Fruit fly (Drosophila melanogaster): Measurements from ENCODE around the gene CG17260.

Gene CG17260

dm6 chr2L:3037153-3037579, at the start of gene CG17260, which contains the start of gene SerRS (continued):
- TF ChIP-seq nerfin-1 (tag; optimal IDR thresholded peaks at IDR 0.05): peak; percentile 87
- peak; percentile 86 for TF ChIP-seq dan (GFP tag; IDR thresholded peaks at IDR 0.05)
- TF ChIP-seq E2f2 (GFP tag; IDR thresholded peaks at IDR 0.05): peak; percentile 71
- peak; percentile 95 for TF ChIP-seq kay (GFP tag; optimal IDR thresholded peaks at IDR 0.05)
- peak; percentile 84 for TF ChIP-seq Hmx (GFP tag; optimal IDR thresholded peaks at IDR 0.05)
- peak; percentile 91 for TF ChIP-seq CG4730 (GFP tag; IDR thresholded peaks at IDR 0.05)
- peak; percentile 96 for TF ChIP-seq CG32772 (GFP tag; IDR thresholded peaks at IDR 0.05)
- TF ChIP-seq CG4617 (GFP tag; optimal IDR thresholded peaks at IDR 0.05; ENCODE audit: borderline replicate concordance): peak; percentile 93
- TF ChIP-seq MBD-R2 (GFP tag; IDR thresholded peaks at IDR 0.05): peak; percentile 98
- TF ChIP-seq CG13296 (GFP tag; optimal IDR thresholded peaks at IDR 0.05): peak; percentile 90
- peak; percentile 79 for TF ChIP-seq luna (GFP tag; optimal IDR thresholded peaks at IDR 0.05)
- TF ChIP-seq Dfd (GFP tag; optimal IDR thresholded peaks at IDR 0.05): peak in 1 of 2 experiments; percentile 28
- peak; percentile 32 for TF ChIP-seq Dp (GFP tag; optimal IDR thresholded peaks at IDR 0.05)
- TF ChIP-seq CG6272 (GFP tag; IDR thresholded peaks at IDR 0.05): peak; percentile 93
- no peak for TF ChIP-seq abd-A (tag; optimal IDR thresholded peaks at IDR 0.05)
- TF ChIP-seq Ssrp (tag; optimal IDR thresholded peaks at IDR 0.05): peak; percentile 92
- peak; percentile 77 for TF ChIP-seq CG30431 (GFP tag; optimal IDR thresholded peaks at IDR 0.05)
- TF ChIP-seq CG1603 (tag; optimal IDR thresholded peaks at IDR 0.05): peak; percentile 81
- peak; percentile 94 for TF ChIP-seq CG10654 (GFP tag; optimal IDR thresholded peaks at IDR 0.05)
- no peak for TF ChIP-seq pan (optimal IDR thresholded peaks at IDR 0.05)
- peak in 1 of 2 experiments; percentile 94 for TF ChIP-seq pan (GFP tag; optimal IDR thresholded peaks at IDR 0.05 in 1 of 2, IDR thresholded peaks at IDR 0.05 in 1 of 2)
- TF ChIP-seq dm (GFP tag; optimal IDR thresholded peaks at IDR 0.05): peak; percentile 94
- no peak for TF ChIP-seq dati (GFP tag; IDR thresholded peaks at IDR 0.05)
- TF ChIP-seq CG11695 (GFP tag; IDR thresholded peaks at IDR 0.05): peak; percentile 80
- TF ChIP-seq Eip74EF (GFP tag; optimal IDR thresholded peaks at IDR 0.05): no peak
- TF ChIP-seq zfh2 (GFP tag; optimal IDR thresholded peaks at IDR 0.05): peak; percentile 97
- TF ChIP-seq CG2875 (GFP tag; optimal IDR thresholded peaks at IDR 0.05): peak; percentile 75
- peak; percentile 78 for TF ChIP-seq CG7987 (GFP tag; optimal IDR thresholded peaks at IDR 0.05)
- peak; percentile 88 for TF ChIP-seq CG8290 (GFP tag; optimal IDR thresholded peaks at IDR 0.05)
- peak; percentile 74 to 77 for TF ChIP-seq CG8290 (tag; optimal IDR thresholded peaks at IDR 0.05)
- TF ChIP-seq ATbp (GFP tag; optimal IDR thresholded peaks at IDR 0.05): peak; percentile 78
- TF ChIP-seq E2f1 (GFP tag; IDR thresholded peaks at IDR 0.05): peak; percentile 93
- peak; percentile 17 for TF ChIP-seq CG9797 (GFP tag; optimal IDR thresholded peaks at IDR 0.05)
- no peak for TF ChIP-seq sr (GFP tag; IDR thresholded peaks at IDR 0.05)
- TF ChIP-seq CG7556 (GFP tag; optimal IDR thresholded peaks at IDR 0.05): peak; percentile 91
- peak; percentile 88 for TF ChIP-seq fd96Cb (tag; optimal IDR thresholded peaks at IDR 0.05)
- peak; percentile 69 for TF ChIP-seq MESR4 (GFP tag; optimal IDR thresholded peaks at IDR 0.05)
- peak; percentile 88 for TF ChIP-seq CG15514 (GFP tag; optimal IDR thresholded peaks at IDR 0.05)
- TF ChIP-seq fru (optimal IDR thresholded peaks at IDR 0.05): no peak
- no peak; the same call in 2 of the 3 replicates for TF ChIP-seq zen2 (GFP tag; IDR thresholded peaks at IDR 0.05; ENCODE audit: partially characterized antibody)
- TF ChIP-seq BtbVII (GFP tag; optimal IDR thresholded peaks at IDR 0.05): peak; percentile 76
- TF ChIP-seq CG1602 (GFP tag; optimal IDR thresholded peaks at IDR 0.05): peak; percentile 96
- TF ChIP-seq Bgb (GFP tag; IDR thresholded peaks at IDR 0.05; ENCODE audit: partially characterized antibody): no peak
- TF ChIP-seq CG33213 (GFP tag; optimal IDR thresholded peaks at IDR 0.05): peak; percentile 84
- TF ChIP-seq CG7357 (GFP tag; IDR thresholded peaks at IDR 0.05): peak; percentile 86
- TF ChIP-seq CG15479 (GFP tag; optimal IDR thresholded peaks at IDR 0.05): no peak
- TF ChIP-seq crp (GFP tag; optimal IDR thresholded peaks at IDR 0.05): peak; percentile 76 to 96
- peak; percentile 90 for TF ChIP-seq CG15269 (tag; optimal IDR thresholded peaks at IDR 0.05)
- peak; percentile 86 for TF ChIP-seq H15 (GFP tag; IDR thresholded peaks at IDR 0.05)
- peak; percentile 95 for TF ChIP-seq CG34422 (GFP tag; IDR thresholded peaks at IDR 0.05)
- TF ChIP-seq CG4328 (GFP tag; optimal IDR thresholded peaks at IDR 0.05): peak; percentile 81

Data from whole organism, embryonic.